Worm (Caenorhabditis elegans): ENCODE measurements around the gene eif-1.A.

Gene eif-1.A

ce11 chrIV:4829641-4830040 lies 18.9 kb downstream of the eif-1.A start:
- TF ChIP-seq hmg-4 (GFP tag; optimal IDR thresholded peaks at IDR 0.05): no peak
- no peak for TF ChIP-seq sea-1 (GFP tag; conservative IDR thresholded peaks at IDR 0.05)

- TF ChIP-seq hnd-1 (tag; optimal IDR thresholded peaks at IDR 0.05) (no peak), ceh-13 (GFP tag; optimal IDR thresholded peaks at IDR 0.05) (no peak), ama-1 (optimal IDR thresholded peaks at IDR 0.05) (no peak)
Observed at ce11 chrIV:4842030-4842429, 31.3 kb downstream of the eif-1.A start.

- no peak for TF ChIP-seq hnd-1 (tag; optimal IDR thresholded peaks at IDR 0.05)
- TF ChIP-seq aly-1 (tag; optimal IDR thresholded peaks at IDR 0.05): no peak
- TF ChIP-seq tra-4 (tag; optimal IDR thresholded peaks at IDR 0.05): no peak
- TF ChIP-seq F13C5.2 (tag; optimal IDR thresholded peaks at IDR 0.05): no peak
- TF ChIP-seq tbx-37 (GFP tag; conservative IDR thresholded peaks at IDR 0.05): no peak
- no peak for TF ChIP-seq ets-7 (tag; optimal IDR thresholded peaks at IDR 0.05)
- no peak for TF ChIP-seq hmg-4 (GFP tag; optimal IDR thresholded peaks at IDR 0.05)
- no peak for TF ChIP-seq flt-1 (GFP tag; IDR thresholded peaks at IDR 0.05)
- no peak for TF ChIP-seq ceh-13 (GFP tag; optimal IDR thresholded peaks at IDR 0.05)
- no peak for TF ChIP-seq ceh-36 (tag; optimal IDR thresholded peaks at IDR 0.05)
- no peak for TF ChIP-seq pes-1 (GFP tag; IDR thresholded peaks at IDR 0.05)
- TF ChIP-seq tbx-11 (GFP tag; IDR thresholded peaks at IDR 0.05): no peak
- TF ChIP-seq sea-1 (GFP tag; conservative IDR thresholded peaks at IDR 0.05): no peak
- no peak for TF ChIP-seq B0310.2 (tag; optimal IDR thresholded peaks at IDR 0.05)
- no peak for TF ChIP-seq scrt-1 (GFP tag; IDR thresholded peaks at IDR 0.05)
Observed at ce11 chrIV:4846793-4847192, 36.1 kb downstream of the eif-1.A start, which contains the start of gene tat-2. tat-2 (minus strand) TSS chrIV:4846893.

ce11 chrIV:4856195-4856594 lies 45.5 kb downstream of the eif-1.A start, which contains the start of gene Y17G9A.2:
Y17G9A.2 (minus strand) TSS chrIV:4856295.
- no peak for TF ChIP-seq ama-1 (optimal IDR thresholded peaks at IDR 0.05)
- TF ChIP-seq pes-1 (GFP tag; IDR thresholded peaks at IDR 0.05): no peak

ce11 chrIV:4858573-4858972 lies 47.8 kb downstream of the eif-1.A start, which contains the start of gene Y17G9A.3:
Y17G9A.3 (minus strand) TSS chrIV:4858673.
- TF ChIP-seq sea-1 (GFP tag; conservative IDR thresholded peaks at IDR 0.05): no peak
- no peak for TF ChIP-seq hmg-4 (GFP tag; optimal IDR thresholded peaks at IDR 0.05)
- TF ChIP-seq pes-1 (GFP tag; IDR thresholded peaks at IDR 0.05): no peak
- no peak for TF ChIP-seq aly-1 (tag; optimal IDR thresholded peaks at IDR 0.05)
- no peak for TF ChIP-seq flt-1 (GFP tag; IDR thresholded peaks at IDR 0.05)

- TF ChIP-seq hnd-1 (tag; optimal IDR thresholded peaks at IDR 0.05): no peak
Observed at ce11 chrIV:4861449-4861848, 50.7 kb downstream of the eif-1.A start, which contains the start of the genes Y17G9A.4 and str-173. Y17G9A.4 (minus strand) TSS chrIV:4861549. str-173 (plus strand) TSS chrIV:4861773.

Measured in whole organism, early embryonic.